Fruit fly (Drosophila melanogaster) whole organism, embryonic: ENCODE data around the gene Osi16.

Experiments used
- ATbp ChIP-seq: fragments of 200-800 bp; sonication (Bioruptor generic); optimal IDR thresholded peaks from 2 replicates; lab custom pipeline; 2017; ENCODE audit warnings: missing biosample characterization, mild to moderate bottlenecking, missing genetic modification characterization, missing genetic modification reagents
- Blimp-1 ChIP-seq: fragments of 200-800 bp; sonication (Bioruptor generic); optimal IDR thresholded peaks from 3 replicates; lab custom pipeline; 2018; ENCODE audit warnings: missing biosample characterization, missing genetic modification characterization, mild to moderate bottlenecking, moderate library complexity, missing genetic modification reagents
- CG1024 ChIP-seq: fragments of 200-800 bp; sonication (Bioruptor generic); IDR thresholded peaks from 2 replicates; pipeline ENCODE4 v1.3.6; 2022; ENCODE audit warnings: missing biosample characterization, missing genetic modification characterization
- CG10274 ChIP-seq: fragments of 200-800 bp; sonication (Bioruptor generic); optimal IDR thresholded peaks from 3 replicates; lab custom pipeline; 2017; ENCODE audit warnings: missing biosample characterization, mild to moderate bottlenecking, missing genetic modification characterization
- CG10462 ChIP-seq: fragments of 200-800 bp; sonication (Bioruptor generic); optimal IDR thresholded peaks from 2 replicates; lab custom pipeline; 2016; ENCODE audit warnings: missing biosample characterization, missing genetic modification characterization
- CG10543 ChIP-seq: fragments of 200-800 bp; sonication (Bioruptor generic); optimal IDR thresholded peaks from 3 replicates; lab custom pipeline; 2017; ENCODE audit warnings: missing biosample characterization, mild to moderate bottlenecking, missing genetic modification characterization, moderate library complexity
- CG10565 ChIP-seq: fragments of 200-800 bp; sonication (Bioruptor generic); optimal IDR thresholded peaks from 3 replicates; lab custom pipeline; 2016; ENCODE audit warnings: missing biosample characterization, mild to moderate bottlenecking, missing genetic modification characterization
- CG10959 ChIP-seq: fragments of 200-800 bp; sonication (Bioruptor generic); IDR thresholded peaks from 2 replicates; pipeline ENCODE4 v1.3.6; 2022; ENCODE audit warnings: missing biosample characterization, missing genetic modification characterization
- CG10979 ChIP-seq: fragments of 200-800 bp; sonication (Bioruptor generic); optimal IDR thresholded peaks from 2 replicates; lab custom pipeline; 2018; ENCODE audit warnings: missing biosample characterization, mild to moderate bottlenecking, missing genetic modification characterization, moderate library complexity
- CG11504 ChIP-seq: fragments of 200-800 bp; sonication (Bioruptor generic); optimal IDR thresholded peaks from 3 replicates; lab custom pipeline; 2019; ENCODE audit warnings: missing biosample characterization, mild to moderate bottlenecking, missing genetic modification characterization, moderate library complexity
- CG11723 ChIP-seq: fragments of 200-800 bp; sonication (Bioruptor generic); optimal IDR thresholded peaks from 2 replicates; lab custom pipeline; 2017; ENCODE audit warnings: missing biosample characterization, mild to moderate bottlenecking, missing genetic modification characterization
- CG12942 ChIP-seq: fragments of 200-800 bp; sonication (Bioruptor generic); optimal IDR thresholded peaks from 3 replicates; lab custom pipeline; 2016; ENCODE audit warnings: missing biosample characterization, missing genetic modification characterization
- CG15269 ChIP-seq: fragments of 200-800 bp; sonication (Bioruptor generic); optimal IDR thresholded peaks from 2 replicates; lab custom pipeline; 2018; ENCODE audit warnings: missing biosample characterization, mild to moderate bottlenecking, missing genetic modification characterization, moderate library complexity
- CG17359 ChIP-seq: fragments of 200-800 bp; sonication (Bioruptor generic); optimal IDR thresholded peaks from 3 replicates; lab custom pipeline; 2018; ENCODE audit warnings: missing biosample characterization, mild to moderate bottlenecking, missing genetic modification characterization, moderate library complexity
- CG31224 ChIP-seq: fragments of 200-800 bp; sonication (Bioruptor generic); IDR thresholded peaks from 2 replicates; pipeline ENCODE4 v1.3.6; 2022; ENCODE audit warnings: missing biosample characterization, missing genetic modification characterization
- CG42726 ChIP-seq: fragments of 200-800 bp; sonication (Bioruptor generic); IDR thresholded peaks from 2 replicates; pipeline ENCODE4 v1.3.6; 2022; ENCODE audit warnings: missing biosample characterization, missing genetic modification characterization; ENCODE audit not compliant: partially characterized antibody
- CG4707 ChIP-seq: fragments of 200-800 bp; sonication (Bioruptor generic); optimal IDR thresholded peaks from 2 replicates; lab custom pipeline; 2018; ENCODE audit warnings: missing biosample characterization, mild to moderate bottlenecking, missing genetic modification characterization, moderate library complexity
- CrebB ChIP-seq: fragments of 200-800 bp; sonication (Bioruptor generic); optimal IDR thresholded peaks from 3 replicates; lab custom pipeline; 2018; ENCODE audit warnings: missing biosample characterization, mild to moderate bottlenecking, missing genetic modification characterization
- Dbx ChIP-seq: fragments of 200-800 bp; sonication (Bioruptor generic); IDR thresholded peaks from 3 replicates; pipeline ENCODE4 v1.3.6; 2022; ENCODE audit warnings: missing biosample characterization, missing genetic modification characterization
- E2f2 ChIP-seq: fragments of 200-800 bp; sonication (Bioruptor generic); IDR thresholded peaks from 2 replicates; pipeline ENCODE4 v1.3.6; 2022; ENCODE audit warnings: missing biosample characterization, missing genetic modification characterization
- Elba2 ChIP-seq: fragments of 200-800 bp; sonication (Bioruptor generic); optimal IDR thresholded peaks from 3 replicates; lab custom pipeline; 2016; ENCODE audit warnings: missing biosample characterization, missing genetic modification characterization
- HLH4C ChIP-seq: fragments of 200-800 bp; sonication (Bioruptor generic); IDR thresholded peaks from 3 replicates; pipeline ENCODE4 v1.3.6; 2022; ENCODE audit warnings: missing biosample characterization, missing genetic modification characterization; ENCODE audit not compliant: partially characterized antibody
- Oli ChIP-seq: fragments of 200-800 bp; sonication (Bioruptor generic); optimal IDR thresholded peaks from 2 replicates; lab custom pipeline; 2018; ENCODE audit warnings: missing biosample characterization, mild to moderate bottlenecking, missing genetic modification characterization, moderate library complexity
- Opbp ChIP-seq: fragments of 200-800 bp; sonication (Bioruptor generic); IDR thresholded peaks from 3 replicates; pipeline ENCODE4 v1.3.6; 2022; ENCODE audit warnings: missing biosample characterization, missing genetic modification characterization; ENCODE audit not compliant: partially characterized antibody
- Spps ChIP-seq: fragments of 200-800 bp; sonication (Bioruptor generic); optimal IDR thresholded peaks from 2 replicates; lab custom pipeline; 2018; ENCODE audit warnings: missing biosample characterization, mild to moderate bottlenecking, missing genetic modification characterization
- Sry-δ ChIP-seq: fragments of 200-800 bp; sonication (Bioruptor generic); optimal IDR thresholded peaks from 2 replicates; lab custom pipeline; 2016; ENCODE audit warnings: missing biosample characterization, missing genetic modification characterization
- Xbp1 ChIP-seq: fragments of 200-800 bp; sonication (Bioruptor generic); optimal IDR thresholded peaks from 3 replicates; lab custom pipeline; 2016; ENCODE audit warnings: missing biosample characterization, mild to moderate bottlenecking, missing genetic modification characterization
- ara ChIP-seq: fragments of 200-800 bp; sonication (Bioruptor generic); IDR thresholded peaks from 2 replicates; pipeline ENCODE4 v1.3.6; 2022; ENCODE audit warnings: missing biosample characterization, missing genetic modification characterization
- bowl ChIP-seq: fragments of 200-800 bp; sonication (Bioruptor generic); IDR thresholded peaks from 2 replicates; pipeline ENCODE4 v1.3.6; 2022; ENCODE audit warnings: missing biosample characterization, missing genetic modification characterization
- br ChIP-seq: fragments of >200 bp; optimal IDR thresholded peaks from 2 replicates; lab custom pipeline; 2017
- btn ChIP-seq: fragments of 200-800 bp; sonication (Bioruptor generic); optimal IDR thresholded peaks from 2 replicates; lab custom pipeline; 2016; ENCODE audit warnings: missing biosample characterization, missing genetic modification characterization
- cas ChIP-seq: fragments of 200-800 bp; sonication (Bioruptor generic); IDR thresholded peaks from 2 replicates; pipeline ENCODE4 v1.3.6; 2022; ENCODE audit warnings: missing biosample characterization, missing genetic modification characterization
- cato ChIP-seq: fragments of 200-800 bp; sonication (Bioruptor generic); optimal IDR thresholded peaks from 2 replicates; lab custom pipeline; 2016; ENCODE audit warnings: missing biosample characterization, missing genetic modification characterization, borderline replicate concordance
- dm ChIP-seq: fragments of 200-800 bp; sonication (Bioruptor generic); optimal IDR thresholded peaks from 3 replicates; lab custom pipeline; 2016; ENCODE audit warnings: missing biosample characterization, missing genetic modification characterization
- dysf ChIP-seq: fragments of 200-800 bp; sonication (Bioruptor generic); IDR thresholded peaks from 3 replicates; pipeline ENCODE4 v1.3.6; 2022; ENCODE audit warnings: missing biosample characterization, missing genetic modification characterization
- fd96Cb ChIP-seq: fragments of 200-800 bp; sonication (Bioruptor generic); optimal IDR thresholded peaks from 2 replicates; lab custom pipeline; 2018; ENCODE audit warnings: missing biosample characterization, mild to moderate bottlenecking, missing genetic modification characterization, moderate library complexity
- gce ChIP-seq: fragments of 200-800 bp; sonication (Bioruptor generic); IDR thresholded peaks from 3 replicates; pipeline ENCODE4 v1.3.6; 2022; ENCODE audit warnings: missing biosample characterization, missing genetic modification characterization
- ham ChIP-seq: fragments of 200-800 bp; sonication (Bioruptor generic); IDR thresholded peaks from 2 replicates; pipeline ENCODE4 v1.3.6; 2022; ENCODE audit warnings: missing biosample characterization, missing genetic modification characterization
- hbn ChIP-seq: fragments of 200-800 bp; sonication (Bioruptor generic); IDR thresholded peaks from 2 replicates; pipeline ENCODE4 v1.3.6; 2022; ENCODE audit warnings: missing biosample characterization, missing genetic modification characterization; ENCODE audit not compliant: partially characterized antibody
- kni ChIP-seq: fragments of 200-800 bp; sonication (Bioruptor generic); optimal IDR thresholded peaks from 3 replicates; lab custom pipeline; 2017; ENCODE audit warnings: mild to moderate bottlenecking, missing biosample characterization, missing genetic modification reagents, missing genetic modification characterization
- lilli ChIP-seq: fragments of 200-800 bp; sonication (Bioruptor generic); optimal IDR thresholded peaks from 3 replicates; lab custom pipeline; 2016; ENCODE audit warnings: missing biosample characterization, missing genetic modification characterization
- onecut ChIP-seq: fragments of 200-800 bp; sonication (Bioruptor generic); IDR thresholded peaks from 2 replicates; pipeline ENCODE4 v1.3.6; 2022; ENCODE audit warnings: missing biosample characterization, missing genetic modification characterization
- pita ChIP-seq: fragments of 200-800 bp; sonication (Bioruptor generic); optimal IDR thresholded peaks from 2 replicates; lab custom pipeline; 2017; ENCODE audit warnings: missing biosample characterization, mild to moderate bottlenecking, missing genetic modification characterization
- prd ChIP-seq, 3 experiments: fragments of >200 bp in 2 of 3; fragments of 200-800 bp in 1 of 3; sonication (Bioruptor generic) in 1 of 3; optimal IDR thresholded peaks in 2 of 3; IDR thresholded peaks in 1 of 3; 2 replicates in 2 of 3; 3 replicates in 1 of 3; pipeline versions ENCODE4 v1.3.6 to Lab custom; 2017 to 2022; ENCODE audit warnings: missing biosample characterization in 1 of 3, missing genetic modification characterization in 1 of 3
- tgo ChIP-seq: fragments of 200-800 bp; sonication (Bioruptor generic); IDR thresholded peaks from 3 replicates; pipeline ENCODE4 v1.3.6; 2022; ENCODE audit warnings: missing biosample characterization, missing genetic modification characterization
- ttk ChIP-seq: fragments of 200-800 bp; sonication (Bioruptor generic); IDR thresholded peaks from 2 replicates; pipeline ENCODE4 v2.1.2; 2022; ENCODE audit warnings: missing biosample characterization, missing genetic modification characterization
- twi ChIP-seq: fragments of 200-800 bp; optimal IDR thresholded peaks from 2 replicates; lab custom pipeline; 2019; ENCODE audit warnings: missing biosample characterization, mild to moderate bottlenecking, missing genetic modification characterization, moderate library complexity
- wdn ChIP-seq: fragments of 200-800 bp; sonication (Bioruptor generic); IDR thresholded peaks from 2 replicates; pipeline ENCODE4 v1.3.6; 2022; ENCODE audit warnings: missing biosample characterization, missing genetic modification characterization
- wor ChIP-seq: fragments of 200-800 bp; sonication (Bioruptor generic); IDR thresholded peaks from 2 replicates; pipeline ENCODE4 v1.3.6; 2022; ENCODE audit warnings: missing biosample characterization, missing genetic modification characterization
- zf30C ChIP-seq: fragments of 200-800 bp; sonication (Bioruptor generic); optimal IDR thresholded peaks from 3 replicates; lab custom pipeline; 2018; ENCODE audit warnings: missing biosample characterization, mild to moderate bottlenecking, missing genetic modification characterization

The Osi16 gene

dm6 chr3R:6352893-6353623 is 48.0 kb downstream of the Osi16 start (continued):
- TF ChIP-seq CG15269 (tag; lab: Kevin White, UChicago) (peak; percentile 44), CG10979 (tag; lab: Kevin White, UChicago) (peak; percentile 38), Opbp (no peak), Blimp-1 (GFP tag; lab: Kevin White, UChicago) (peak; percentile 33), zf30C (GFP tag; lab: Kevin White, UChicago) (no peak), CG12942 (no peak), fd96Cb (peak; percentile 30), CG17359 (tag; lab: Kevin White, UChicago) (peak; percentile 48), CG11723 (peak; percentile 26), CG31224 (GFP tag; lab: Robert Waterston, UW) (peak; percentile 32; the same call in 1 of the 2 replicates), kni (GFP tag; lab: Kevin White, UChicago) (no peak), CG1024 (no peak), bowl (GFP tag; lab: Robert Waterston, UW) (no peak), cas (GFP tag; lab: Robert Waterston, UW) (no peak), E2f2 (GFP tag; lab: Robert Waterston, UW) (no peak), gce (GFP tag; lab: Robert Waterston, UW) (no peak), ATbp (GFP tag; lab: Kevin White, UChicago) (peak; percentile 21), Oli (tag; lab: Kevin White, UChicago) (peak; percentile 69), wdn (GFP tag; lab: Robert Waterston, UW) (no peak), ttk (GFP tag; lab: Robert Waterston, UW) (no peak), wor (GFP tag; lab: Robert Waterston, UW) (no peak), prd (optimal IDR thresholded peaks at IDR 0.05; lab: Kevin White, UChicago) (no peak), prd (GFP tag; IDR thresholded peaks at IDR 0.05; lab: Robert Waterston, UW) (no peak; the same call in 2 of the 3 replicates), btn (no peak), Spps (no peak), tgo (no peak), CG11504 (tag; lab: Kevin White, UChicago) (peak; percentile 72), ham (GFP tag; lab: Robert Waterston, UW) (no peak), CG4707 (GFP tag; lab: Kevin White, UChicago) (no peak), lilli (GFP tag; lab: Kevin White, UChicago) (no peak), CG10274 (GFP tag; lab: Kevin White, UChicago) (no peak), CG10543 (no peak), CG10462 (GFP tag; lab: Kevin White, UChicago) (no peak), CG10565 (GFP tag; lab: Kevin White, UChicago) (no peak), Sry-δ (GFP tag; lab: Kevin White, UChicago) (no peak), br (no peak), CrebB (tag; lab: Kevin White, UChicago) (no peak), Elba2 (no peak), hbn (GFP tag; lab: Robert Waterston, UW) (no peak), CG10959 (no peak), CG42726 (no peak), dysf (GFP tag; lab: Robert Waterston, UW) (no peak), dm (GFP tag; lab: Kevin White, UChicago) (no peak), pita (GFP tag; lab: Kevin White, UChicago) (no peak), twi (tag; lab: Kevin White, UChicago) (no peak), onecut (GFP tag; lab: Robert Waterston, UW) (no peak), ara (no peak), Dbx (no peak), HLH4C (GFP tag; lab: Robert Waterston, UW) (no peak), Xbp1 (GFP tag; lab: Kevin White, UChicago) (peak; percentile 37), cato (no peak)
